Fruit fly (Drosophila melanogaster): ENCODE results near the gene CG9922.

CG9922 gene

DNA sequence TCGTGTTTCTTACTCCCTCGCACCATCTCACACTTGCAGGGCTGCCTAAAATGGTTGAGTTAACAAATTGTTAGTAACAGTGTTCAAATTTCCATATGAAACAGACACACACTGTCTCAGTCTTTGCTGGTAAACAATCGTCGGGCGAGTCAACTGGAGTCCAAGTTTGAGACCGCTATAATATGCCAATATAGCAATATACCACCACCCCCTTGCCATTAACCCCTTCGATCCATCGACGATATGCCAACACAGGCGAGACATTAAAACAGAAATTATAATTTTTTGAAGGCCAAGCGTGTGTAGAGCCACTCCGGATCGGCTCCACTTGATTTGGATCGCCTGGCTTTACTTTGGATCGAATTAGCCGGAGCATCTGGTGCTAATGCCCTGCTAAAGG is 17.9 kb upstream of the CG9922 start (continued):
- TF ChIP-seq Blimp-1 (GFP tag; optimal IDR thresholded peaks at IDR 0.05): no peak
- TF ChIP-seq insv (GFP tag; optimal IDR thresholded peaks at IDR 0.05): no peak
- TF ChIP-seq chinmo (GFP tag; IDR thresholded peaks at IDR 0.05; ENCODE audit: partially characterized antibody): peak; percentile 80
- TF ChIP-seq MTF-1 (GFP tag; optimal IDR thresholded peaks at IDR 0.05; ENCODE audit: borderline replicate concordance): no peak
- no peak for TF ChIP-seq Lhr (GFP tag; optimal IDR thresholded peaks at IDR 0.05)
- no peak for TF ChIP-seq CG31365 (tag; optimal IDR thresholded peaks at IDR 0.05)
- TF ChIP-seq CG10267 (tag; optimal IDR thresholded peaks at IDR 0.05): no peak
- TF ChIP-seq Rfx (GFP tag; IDR thresholded peaks at IDR 0.05): peak; percentile 14; the same call in 1 of the 2 replicates
- no peak for TF ChIP-seq HmgD (GFP tag; optimal IDR thresholded peaks at IDR 0.05)
- no peak for TF ChIP-seq bowl (GFP tag; IDR thresholded peaks at IDR 0.05)

DNA sequence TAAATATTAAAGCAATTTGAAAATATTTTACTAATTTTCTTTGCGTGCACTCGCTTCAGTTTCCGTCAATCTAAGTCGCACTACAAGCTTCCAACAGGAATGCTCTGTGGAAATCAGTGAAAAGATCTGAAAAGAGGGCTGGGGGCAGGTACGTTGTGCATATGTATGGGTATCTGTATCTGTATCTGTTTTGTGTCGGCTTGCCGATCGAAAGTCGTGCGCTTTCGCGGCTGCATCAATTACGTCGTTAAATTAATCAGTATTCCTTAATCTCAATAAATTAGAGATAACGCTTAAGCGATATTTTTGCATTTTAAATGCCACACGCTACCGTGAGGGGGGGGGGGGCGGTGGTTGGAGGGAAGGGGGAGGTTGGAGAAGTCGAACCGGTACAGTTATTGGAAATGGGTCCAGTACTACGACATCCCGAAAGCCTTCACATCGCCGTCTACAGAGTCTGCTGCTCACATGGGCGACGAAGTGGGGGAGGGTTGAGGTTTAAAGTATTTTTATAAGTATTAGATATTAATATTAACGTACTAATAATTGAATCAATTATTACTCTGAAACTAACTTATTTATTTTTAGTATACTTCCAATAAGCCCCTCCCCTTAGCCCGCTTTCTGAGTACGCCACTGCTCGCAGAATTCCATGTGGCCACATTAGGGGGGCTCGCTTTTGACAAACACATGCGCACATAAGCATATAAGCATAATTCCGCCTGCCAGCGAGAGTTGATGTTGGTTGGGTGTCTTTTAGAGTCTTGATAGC is 17.0 kb upstream of the CG9922 start:
- TF ChIP-seq Taf1 (GFP tag; IDR thresholded peaks at IDR 0.05) (peak; percentile 98), Ets97D (GFP tag; optimal IDR thresholded peaks at IDR 0.05) (peak; percentile 57), CG6689 (GFP tag; IDR thresholded peaks at IDR 0.05) (peak; percentile 97), CG31224 (GFP tag; IDR thresholded peaks at IDR 0.05) (peak; percentile 97), B-H1 (GFP tag; IDR thresholded peaks at IDR 0.05) (peak; percentile 95), CTCF (GFP tag; optimal IDR thresholded peaks at IDR 0.05) (peak; percentile 70), BEAF-32 (GFP tag; optimal IDR thresholded peaks at IDR 0.05) (peak; percentile 20), hth (optimal IDR thresholded peaks at IDR 0.05) (no peak), run (tag; optimal IDR thresholded peaks at IDR 0.05) (peak; percentile 94), so (GFP tag; IDR thresholded peaks at IDR 0.05) (peak; percentile 98), BtbVII (GFP tag; optimal IDR thresholded peaks at IDR 0.05) (peak; percentile 97), CG15479 (GFP tag; optimal IDR thresholded peaks at IDR 0.05) (no peak), CG7556 (GFP tag; optimal IDR thresholded peaks at IDR 0.05) (peak; percentile 95), lov (optimal IDR thresholded peaks at IDR 0.05) (no peak), lov (GFP tag; IDR thresholded peaks at IDR 0.05) (peak; percentile 91), klu (GFP tag; IDR thresholded peaks at IDR 0.05) (peak; percentile 97), CG12104 (GFP tag; optimal IDR thresholded peaks at IDR 0.05) (peak; percentile 90), Dip3 (GFP tag; optimal IDR thresholded peaks at IDR 0.05) (peak; percentile 88), CG2712 (tag; optimal IDR thresholded peaks at IDR 0.05) (peak; percentile 96), Hr3 (GFP tag; optimal IDR thresholded peaks at IDR 0.05) (peak; percentile 97), bsh (GFP tag; optimal IDR thresholded peaks at IDR 0.05) (peak; percentile 75 to 97), CG13424 (tag; optimal IDR thresholded peaks at IDR 0.05) (peak; percentile 97), CG5245 (GFP tag; optimal IDR thresholded peaks at IDR 0.05) (peak; percentile 94), CG8944 (GFP tag; optimal IDR thresholded peaks at IDR 0.05) (peak; percentile 72), Pdp1 (GFP tag; optimal IDR thresholded peaks at IDR 0.05) (peak; percentile 73 to 81), Sry-δ (GFP tag; optimal IDR thresholded peaks at IDR 0.05) (peak; percentile 37), NFAT (GFP tag; IDR thresholded peaks at IDR 0.05) (peak; percentile 98), aop (GFP tag; IDR thresholded peaks at IDR 0.05) (peak; percentile 85), lab (GFP tag; optimal IDR thresholded peaks at IDR 0.05) (peak; percentile 99), tio (GFP tag; optimal IDR thresholded peaks at IDR 0.05) (peak; percentile 92), CG5180 (GFP tag; optimal IDR thresholded peaks at IDR 0.05) (peak; percentile 89), Dp (GFP tag; optimal IDR thresholded peaks at IDR 0.05) (peak; percentile 15), Hsf (GFP tag; optimal IDR thresholded peaks at IDR 0.05) (peak; percentile 87), CG17186 (GFP tag; optimal IDR thresholded peaks at IDR 0.05) (peak; percentile 82), sim (GFP tag; IDR thresholded peaks at IDR 0.05) (peak; percentile 94), gem (tag; optimal IDR thresholded peaks at IDR 0.05) (peak; percentile 97), eyg (GFP tag; optimal IDR thresholded peaks at IDR 0.05) (peak; percentile 49), btn (GFP tag; optimal IDR thresholded peaks at IDR 0.05) (peak; percentile 9), ind (GFP tag; optimal IDR thresholded peaks at IDR 0.05) (peak; percentile 97)
